Fruit fly (Drosophila melanogaster) whole organism, embryonic: Measurements from ENCODE around the gene Etl1.
A peak's percentile ranks its signal among the peaks of the same experiment; 100 is the strongest.

Experiments
- Asciz ChIP-seq: fragments of 200-800 bp; sonication (Bioruptor generic); optimal IDR thresholded peaks from 2 replicates; lab custom pipeline; 2017; ENCODE audit warnings: missing biosample characterization, mild to moderate bottlenecking, missing genetic modification characterization, missing genetic modification reagents
- Atf3 ChIP-seq: fragments of 200-800 bp; sonication (Bioruptor generic); optimal IDR thresholded peaks from 3 replicates; lab custom pipeline; 2016; ENCODE audit warnings: missing biosample characterization, missing genetic modification characterization
- BtbVII ChIP-seq: fragments of 200-800 bp; sonication (Bioruptor generic); optimal IDR thresholded peaks from 3 replicates; lab custom pipeline; 2017; ENCODE audit warnings: missing biosample characterization, mild to moderate bottlenecking, missing genetic modification characterization
- Bteb2 ChIP-seq: fragments of 200-800 bp; sonication (Bioruptor generic); optimal IDR thresholded peaks from 2 replicates; lab custom pipeline; 2016; ENCODE audit warnings: missing biosample characterization, missing genetic modification characterization
- CG10209 ChIP-seq: fragments of 200-800 bp; sonication (Bioruptor generic); optimal IDR thresholded peaks from 3 replicates; lab custom pipeline; 2017; ENCODE audit warnings: missing biosample characterization, mild to moderate bottlenecking, missing genetic modification characterization, missing genetic modification reagents
- CG11456 ChIP-seq: fragments of 200-800 bp; sonication (Bioruptor generic); IDR thresholded peaks from 3 replicates; pipeline ENCODE4 v1.3.6; 2022; ENCODE audit warnings: missing biosample characterization, missing genetic modification characterization
- CG12071 ChIP-seq: fragments of 200-800 bp; sonication (Bioruptor generic); optimal IDR thresholded peaks from 3 replicates; lab custom pipeline; 2018; ENCODE audit warnings: missing biosample characterization, mild to moderate bottlenecking, missing genetic modification characterization
- CG12155 ChIP-seq: fragments of 200-800 bp; sonication (Bioruptor generic); optimal IDR thresholded peaks from 3 replicates; lab custom pipeline; 2016; ENCODE audit warnings: missing biosample characterization, missing genetic modification characterization
- CG15011 ChIP-seq: fragments of 200-800 bp; sonication (Bioruptor generic); optimal IDR thresholded peaks from 3 replicates; lab custom pipeline; 2018; ENCODE audit warnings: missing biosample characterization, mild to moderate bottlenecking, missing genetic modification characterization
- CG15269 ChIP-seq: fragments of 200-800 bp; sonication (Bioruptor generic); optimal IDR thresholded peaks from 2 replicates; lab custom pipeline; 2018; ENCODE audit warnings: missing biosample characterization, mild to moderate bottlenecking, missing genetic modification characterization, moderate library complexity
- CG1602 ChIP-seq: fragments of 200-800 bp; sonication (Bioruptor generic); optimal IDR thresholded peaks from 3 replicates; lab custom pipeline; 2016; ENCODE audit warnings: missing biosample characterization, missing genetic modification characterization
- CG16815 ChIP-seq: fragments of 200-800 bp; sonication (Bioruptor generic); optimal IDR thresholded peaks from 3 replicates; lab custom pipeline; 2017; ENCODE audit warnings: missing biosample characterization, mild to moderate bottlenecking, missing genetic modification characterization
- CG17829 ChIP-seq: fragments of 200-800 bp; optimal IDR thresholded peaks from 2 replicates; lab custom pipeline; 2019; ENCODE audit warnings: missing biosample characterization, mild to moderate bottlenecking, missing genetic modification characterization, moderate library complexity
- CG18764 ChIP-seq: fragments of 200-800 bp; sonication (Bioruptor generic); optimal IDR thresholded peaks from 3 replicates; lab custom pipeline; 2016; ENCODE audit warnings: missing biosample characterization, missing genetic modification characterization
- CG3838 ChIP-seq: fragments of 200-800 bp; sonication (Bioruptor generic); optimal IDR thresholded peaks from 3 replicates; lab custom pipeline; 2016; ENCODE audit warnings: missing biosample characterization, missing genetic modification characterization
- CG42726 ChIP-seq: fragments of 200-800 bp; sonication (Bioruptor generic); IDR thresholded peaks from 2 replicates; pipeline ENCODE4 v1.3.6; 2022; ENCODE audit warnings: missing biosample characterization, missing genetic modification characterization; ENCODE audit not compliant: partially characterized antibody
- CG4282 ChIP-seq: fragments of 200-800 bp; sonication (Bioruptor generic); optimal IDR thresholded peaks from 2 replicates; lab custom pipeline; 2016; ENCODE audit warnings: missing biosample characterization, missing genetic modification characterization
- CG4328 ChIP-seq: fragments of 200-800 bp; sonication (Bioruptor generic); optimal IDR thresholded peaks from 3 replicates; lab custom pipeline; 2017; ENCODE audit warnings: missing biosample characterization, missing genetic modification reagents, missing genetic modification characterization
- CG4820 ChIP-seq: fragments of 200-800 bp; sonication (Bioruptor generic); optimal IDR thresholded peaks from 3 replicates; lab custom pipeline; 2016; ENCODE audit warnings: missing biosample characterization, missing genetic modification characterization
- CG5953 ChIP-seq: fragments of 200-800 bp; sonication (Bioruptor generic); IDR thresholded peaks from 2 replicates; pipeline ENCODE4 v1.3.6; 2022; ENCODE audit warnings: missing biosample characterization, missing genetic modification characterization
- CG6254 ChIP-seq: fragments of 200-800 bp; sonication (Bioruptor generic); optimal IDR thresholded peaks from 3 replicates; lab custom pipeline; 2017; ENCODE audit warnings: mild to moderate bottlenecking, missing biosample characterization, missing genetic modification reagents, missing genetic modification characterization
- CG7372 ChIP-seq: fragments of 200-800 bp; sonication (Bioruptor generic); IDR thresholded peaks from 2 replicates; pipeline ENCODE4 v1.3.6; 2022; ENCODE audit warnings: missing biosample characterization, missing genetic modification characterization
- CG8388 ChIP-seq: fragments of 200-800 bp; sonication (Bioruptor generic); optimal IDR thresholded peaks from 2 replicates; lab custom pipeline; 2019; ENCODE audit warnings: missing biosample characterization, mild to moderate bottlenecking, missing genetic modification characterization, moderate library complexity
- CG8924 ChIP-seq: fragments of 200-800 bp; optimal IDR thresholded peaks from 3 replicates; lab custom pipeline; 2019; ENCODE audit warnings: missing biosample characterization, mild to moderate bottlenecking, missing genetic modification characterization, moderate library complexity
- CG9215 ChIP-seq: fragments of 200-800 bp; sonication (Bioruptor generic); IDR thresholded peaks from 2 replicates; pipeline ENCODE4 v1.3.6; 2022; ENCODE audit warnings: missing biosample characterization, missing genetic modification characterization
- CG9876 ChIP-seq: fragments of 200-800 bp; sonication (Bioruptor generic); optimal IDR thresholded peaks from 2 replicates; lab custom pipeline; 2016; ENCODE audit warnings: missing biosample characterization, missing genetic modification characterization
- D19B ChIP-seq: fragments of 200-800 bp; sonication (Bioruptor generic); optimal IDR thresholded peaks from 2 replicates; lab custom pipeline; 2017; ENCODE audit warnings: missing biosample characterization, mild to moderate bottlenecking, missing genetic modification characterization
- Hand ChIP-seq: fragments of 200-800 bp; sonication (Bioruptor generic); optimal IDR thresholded peaks from 2 replicates; lab custom pipeline; 2017; ENCODE audit warnings: mild to moderate bottlenecking, missing biosample characterization, missing genetic modification reagents, missing genetic modification characterization
- HmgZ ChIP-seq: fragments of 200-800 bp; sonication (Bioruptor generic); optimal IDR thresholded peaks from 2 replicates; lab custom pipeline; 2018; ENCODE audit warnings: missing biosample characterization, mild to moderate bottlenecking, missing genetic modification characterization
- Hr51 ChIP-seq, 2 experiments: fragments of 200-800 bp; sonication (Bioruptor generic); optimal IDR thresholded peaks; 2 replicates in 1 of 2; 3 replicates in 1 of 2; lab custom pipeline; 2016 to 2018; ENCODE audit warnings: missing biosample characterization in 2 of 2, missing genetic modification characterization in 2 of 2, mild to moderate bottlenecking in 1 of 2, moderate library complexity in 1 of 2
- MBD-R2 ChIP-seq: fragments of 200-800 bp; sonication (Bioruptor generic); IDR thresholded peaks from 2 replicates; pipeline ENCODE4 v1.3.6; 2022; ENCODE audit warnings: missing biosample characterization, missing genetic modification characterization
- NC2β ChIP-seq: fragments of 200-800 bp; sonication (Bioruptor generic); optimal IDR thresholded peaks from 2 replicates; lab custom pipeline; 2016; ENCODE audit warnings: missing biosample characterization, missing genetic modification characterization
- Ptx1 ChIP-seq: fragments of 200-800 bp; sonication (Bioruptor generic); IDR thresholded peaks from 2 replicates; pipeline ENCODE4 v1.3.6; 2022; ENCODE audit warnings: missing biosample characterization, missing genetic modification characterization
- ase ChIP-seq: fragments of 200-800 bp; sonication (Bioruptor generic); IDR thresholded peaks from 3 replicates; pipeline ENCODE4 v1.3.6; 2022; ENCODE audit warnings: missing biosample characterization, missing genetic modification characterization
- ash1 ChIP-seq: fragments of 200-800 bp; sonication (Bioruptor generic); optimal IDR thresholded peaks from 2 replicates; lab custom pipeline; 2018; ENCODE audit warnings: missing biosample characterization, mild to moderate bottlenecking, missing genetic modification characterization
- bab2 ChIP-seq: fragments of 200-800 bp; sonication (Bioruptor generic); optimal IDR thresholded peaks from 2 replicates; lab custom pipeline; 2016; ENCODE audit warnings: missing biosample characterization, missing genetic modification characterization
- dimm ChIP-seq: fragments of 200-800 bp; sonication (Bioruptor generic); IDR thresholded peaks from 2 replicates; pipeline ENCODE4 v1.3.6; 2022; ENCODE audit warnings: missing biosample characterization, missing genetic modification characterization
- eve ChIP-seq, 2 experiments: fragments of >200 bp; optimal IDR thresholded peaks; 2 replicates each; lab custom pipeline; 2017; ENCODE audit warnings: missing biosample characterization in 2 of 2, missing genetic modification characterization in 2 of 2
- ftz-f1 ChIP-seq: fragments of 200-800 bp; sonication (Bioruptor generic); optimal IDR thresholded peaks from 2 replicates; lab custom pipeline; 2016; ENCODE audit warnings: missing biosample characterization, missing genetic modification characterization
- fu2 ChIP-seq: fragments of 200-800 bp; sonication (Bioruptor generic); optimal IDR thresholded peaks from 2 replicates; lab custom pipeline; 2016; ENCODE audit warnings: missing biosample characterization, missing genetic modification characterization
- jigr1 ChIP-seq: fragments of 200-800 bp; sonication (Bioruptor generic); IDR thresholded peaks from 3 replicates; pipeline ENCODE4 v1.3.6; 2022; ENCODE audit warnings: missing biosample characterization, missing genetic modification characterization
- jing ChIP-seq: fragments of 200-800 bp; sonication (Bioruptor generic); optimal IDR thresholded peaks from 2 replicates; lab custom pipeline; 2018; ENCODE audit warnings: missing biosample characterization, mild to moderate bottlenecking, missing genetic modification characterization
- pfk ChIP-seq: fragments of 200-800 bp; sonication (Bioruptor generic); optimal IDR thresholded peaks from 2 replicates; lab custom pipeline; 2018; ENCODE audit warnings: missing biosample characterization, mild to moderate bottlenecking, missing genetic modification characterization, moderate library complexity
- pho ChIP-seq: fragments of 200-800 bp; sonication (Bioruptor generic); optimal IDR thresholded peaks from 2 replicates; lab custom pipeline; 2016; ENCODE audit warnings: missing biosample characterization, missing genetic modification characterization
- prd ChIP-seq, 3 experiments: fragments of >200 bp in 2 of 3; fragments of 200-800 bp in 1 of 3; sonication (Bioruptor generic) in 1 of 3; optimal IDR thresholded peaks in 2 of 3; IDR thresholded peaks in 1 of 3; 2 replicates in 2 of 3; 3 replicates in 1 of 3; pipeline versions ENCODE4 v1.3.6 to Lab custom; 2017 to 2022; ENCODE audit warnings: missing biosample characterization in 1 of 3, missing genetic modification characterization in 1 of 3
- sob ChIP-seq: fragments of 200-800 bp; sonication (Bioruptor generic); IDR thresholded peaks from 2 replicates; pipeline ENCODE4 v1.3.6; 2022; ENCODE audit warnings: missing biosample characterization, missing genetic modification characterization
- tio ChIP-seq: fragments of 200-800 bp; sonication (Bioruptor generic); optimal IDR thresholded peaks from 2 replicates; lab custom pipeline; 2017; ENCODE audit warnings: missing biosample characterization, missing genetic modification characterization, inconsistent platforms
- tna ChIP-seq: fragments of 200-800 bp; sonication (Bioruptor generic); IDR thresholded peaks from 2 replicates; pipeline ENCODE4 v1.3.6; 2022; ENCODE audit warnings: missing biosample characterization, missing genetic modification characterization; ENCODE audit not compliant: partially characterized antibody
- twi ChIP-seq: fragments of 200-800 bp; optimal IDR thresholded peaks from 2 replicates; lab custom pipeline; 2019; ENCODE audit warnings: missing biosample characterization, mild to moderate bottlenecking, missing genetic modification characterization, moderate library complexity
- wor ChIP-seq: fragments of 200-800 bp; sonication (Bioruptor generic); IDR thresholded peaks from 2 replicates; pipeline ENCODE4 v1.3.6; 2022; ENCODE audit warnings: missing biosample characterization, missing genetic modification characterization

The Etl1 gene

dm6 chr2L:9912570-9913260 lies at the start of gene Etl1, which contains the start of gene Srp54:
Gene Etl1 (minus strand): TSS chr2L:9912608.
Gene Srp54 (plus strand): TSS chr2L:9912911.
- TF ChIP-seq wor (GFP tag; lab: Robert Waterston, UW) = no peak
- TF ChIP-seq CG15269 (tag; lab: Kevin White, UChicago) = no peak
- no peak for TF ChIP-seq Asciz
- TF ChIP-seq eve (GFP tag; optimal IDR thresholded peaks at IDR 0.05; lab: Kevin White, UChicago) = no peak
- no peak for TF ChIP-seq CG7372 (GFP tag; lab: Robert Waterston, UW)
- no peak for TF ChIP-seq Ptx1 (GFP tag; lab: Robert Waterston, UW)
- no peak for TF ChIP-seq fu2 (GFP tag; lab: Kevin White, UChicago)
- no peak for TF ChIP-seq CG9876 (GFP tag; lab: Kevin White, UChicago)
- no peak for TF ChIP-seq CG42726 (GFP tag; lab: Robert Waterston, UW)
- no peak for TF ChIP-seq CG10209 (GFP tag; lab: Kevin White, UChicago)
- peak; percentile 10 for TF ChIP-seq CG8924
- no peak for TF ChIP-seq ase (GFP tag; lab: Robert Waterston, UW)
- TF ChIP-seq bab2 = no peak
- TF ChIP-seq CG1602 (GFP tag; lab: Kevin White, UChicago) = no peak
- TF ChIP-seq HmgZ (tag; lab: Kevin White, UChicago) = no peak
- TF ChIP-seq pfk (GFP tag; lab: Kevin White, UChicago) = no peak
- no peak for TF ChIP-seq CG4820
- TF ChIP-seq D19B (GFP tag; lab: Kevin White, UChicago) = no peak
- TF ChIP-seq CG5953 (GFP tag; lab: Robert Waterston, UW) = no peak
- no peak for TF ChIP-seq CG4282 (GFP tag; lab: Kevin White, UChicago)
- TF ChIP-seq tio (GFP tag; lab: Kevin White, UChicago) = no peak
- no peak for TF ChIP-seq jing (GFP tag; lab: Kevin White, UChicago)
- TF ChIP-seq Bteb2 (GFP tag; lab: Kevin White, UChicago) = no peak
- TF ChIP-seq Hand = no peak
- TF ChIP-seq CG6254 (GFP tag; lab: Kevin White, UChicago) = no peak
- no peak for TF ChIP-seq CG12155 (GFP tag; lab: Kevin White, UChicago)
- TF ChIP-seq CG18764 (GFP tag; lab: Kevin White, UChicago) = no peak
- no peak for TF ChIP-seq pho (GFP tag; lab: Kevin White, UChicago)
- no peak for TF ChIP-seq CG4328
- TF ChIP-seq dimm (GFP tag; lab: Robert Waterston, UW) = no peak
- no peak for TF ChIP-seq prd (optimal IDR thresholded peaks at IDR 0.05; lab: Kevin White, UChicago)
- TF ChIP-seq prd (GFP tag; IDR thresholded peaks at IDR 0.05; lab: Robert Waterston, UW) = no peak
- TF ChIP-seq Atf3 (GFP tag; lab: Kevin White, UChicago) = no peak
- TF ChIP-seq CG17829 (tag; lab: Kevin White, UChicago) = no peak
- TF ChIP-seq CG8388 (GFP tag; lab: Kevin White, UChicago) = no peak
- no peak for TF ChIP-seq sob (GFP tag; lab: Robert Waterston, UW)
- TF ChIP-seq CG3838 (GFP tag; lab: Kevin White, UChicago) = no peak
- no peak for TF ChIP-seq CG16815 (GFP tag; lab: Kevin White, UChicago)
- TF ChIP-seq NC2β = no peak
- TF ChIP-seq MBD-R2 (GFP tag; lab: Robert Waterston, UW) = peak; percentile 60
- TF ChIP-seq BtbVII = no peak
- no peak for TF ChIP-seq CG15011
- TF ChIP-seq Hr51 (GFP tag; optimal IDR thresholded peaks at IDR 0.05; lab: Kevin White, UChicago) = no peak
- no peak for TF ChIP-seq CG12071 (GFP tag; lab: Kevin White, UChicago)
- TF ChIP-seq ash1 (GFP tag; lab: Kevin White, UChicago) = no peak
- no peak for TF ChIP-seq twi (tag; lab: Kevin White, UChicago)
- TF ChIP-seq CG9215 (GFP tag; lab: Robert Waterston, UW) = no peak
- no peak for TF ChIP-seq tna (GFP tag; lab: Robert Waterston, UW)
- TF ChIP-seq jigr1 (GFP tag; lab: Robert Waterston, UW) = peak; percentile 54; the same call in 1 of the 3 replicates
- TF ChIP-seq ftz-f1 = no peak
- no peak for TF ChIP-seq CG11456
